Worm (Caenorhabditis elegans): ENCODE data around the gene gadr-2.

ce11 chrIV:9496306-9496705 is 11.4 kb upstream of the gadr-2 start, which contains the start of gene sru-3:
- no peak for TF ChIP-seq unc-39 (tag; optimal IDR thresholded peaks at IDR 0.05)
- TF ChIP-seq elt-1 (tag; optimal IDR thresholded peaks at IDR 0.05; ENCODE audit: borderline replicate concordance, insufficient read depth), result no peak
- no peak for TF ChIP-seq nhr-237 (tag; optimal IDR thresholded peaks at IDR 0.05)

Data from whole organism, mixed stage, embryonic.